Worm (Caenorhabditis elegans) whole organism, mixed stage, embryonic: ENCODE data around the gene clc-18.

ENCODE experiments used
- M03D4.4 ChIP-seq: sonication (generic microtip); optimal IDR thresholded peaks from 2 replicates; lab custom pipeline; 2017; ENCODE audit warnings: mild to moderate bottlenecking, missing genetic modification characterization, missing compliant biosample characterization
- bed-3 ChIP-seq: fragments of 200-800 bp; sonication (Bioruptor generic); optimal IDR thresholded peaks from 3 replicates; lab custom pipeline; 2018; ENCODE audit warnings: mild to moderate bottlenecking, missing genetic modification characterization, moderate library complexity, missing compliant biosample characterization
- blmp-1 ChIP-seq: fragments of 150-350 bp; optimal IDR thresholded peaks from 2 replicates; lab custom pipeline; 2014; ENCODE audit warnings: missing biosample characterization, missing genetic modification characterization
- ceh-39 ChIP-seq: fragments of 150-350 bp; optimal IDR thresholded peaks from 2 replicates; lab custom pipeline; 2014; ENCODE audit warnings: missing biosample characterization, missing genetic modification characterization
- ceh-43 ChIP-seq: fragments of 200-800 bp; sonication (Bioruptor generic); optimal IDR thresholded peaks from 2 replicates; lab custom pipeline; 2018; ENCODE audit warnings: mild to moderate bottlenecking, missing genetic modification characterization, moderate library complexity, missing compliant biosample characterization
- ceh-83 ChIP-seq: fragments of 200-800 bp; sonication (Bioruptor generic); optimal IDR thresholded peaks from 2 replicates; lab custom pipeline; 2018; ENCODE audit warnings: mild to moderate bottlenecking, missing genetic modification characterization, missing compliant biosample characterization
- ces-1 ChIP-seq: fragments of 150-350 bp; optimal IDR thresholded peaks from 2 replicates; lab custom pipeline; 2014; ENCODE audit warnings: missing biosample characterization, missing genetic modification reagents, missing genetic modification characterization
- cnd-1 ChIP-seq: fragments of 200-800 bp; sonication (Bioruptor generic); optimal IDR thresholded peaks from 2 replicates; lab custom pipeline; 2018; ENCODE audit warnings: mild to moderate bottlenecking, missing genetic modification characterization, missing compliant biosample characterization
- drap-1 ChIP-seq: fragments of 200-800 bp; sonication (Bioruptor generic); optimal IDR thresholded peaks from 3 replicates; lab custom pipeline; 2018; ENCODE audit warnings: mild to moderate bottlenecking, missing genetic modification characterization, missing compliant biosample characterization
- elt-1 ChIP-seq: sonication (generic microtip); optimal IDR thresholded peaks from 2 replicates; lab custom pipeline; 2017; ENCODE audit warnings: missing genetic modification characterization, mild to moderate bottlenecking, missing compliant biosample characterization, antibody characterized with exemption, moderate library complexity, borderline replicate concordance; ENCODE audit not compliant: insufficient read depth
- elt-3 ChIP-seq: fragments of 150-350 bp; optimal IDR thresholded peaks from 2 replicates; lab custom pipeline; 2014; ENCODE audit warnings: missing biosample characterization, missing genetic modification characterization
- flh-1 ChIP-seq: fragments of 200-800 bp; sonication (Bioruptor generic); optimal IDR thresholded peaks from 2 replicates; lab custom pipeline; 2018; ENCODE audit warnings: mild to moderate bottlenecking, missing genetic modification characterization, moderate library complexity, missing compliant biosample characterization
- ham-2 ChIP-seq: fragments of 200-800 bp; sonication (Bioruptor generic); optimal IDR thresholded peaks from 2 replicates; lab custom pipeline; 2018; ENCODE audit warnings: mild to moderate bottlenecking, missing genetic modification characterization, missing compliant biosample characterization
- hlh-1 ChIP-seq: fragments of 150-350 bp; optimal IDR thresholded peaks from 2 replicates; lab custom pipeline; 2014; ENCODE audit warnings: missing biosample characterization, missing genetic modification reagents, missing genetic modification characterization
- lin-13 ChIP-seq: fragments of 150-350 bp; optimal IDR thresholded peaks from 2 replicates; lab custom pipeline; 2014; ENCODE audit warnings: missing biosample characterization, missing genetic modification characterization
- lin-32 ChIP-seq: fragments of 200-800 bp; sonication (Bioruptor generic); optimal IDR thresholded peaks from 2 replicates; lab custom pipeline; 2018; ENCODE audit warnings: mild to moderate bottlenecking, missing genetic modification characterization, missing compliant biosample characterization
- lsy-2 ChIP-seq: fragments of 150-350 bp; optimal IDR thresholded peaks from 2 replicates; lab custom pipeline; 2014; ENCODE audit warnings: missing biosample characterization, missing genetic modification characterization
- mab-5 ChIP-seq: fragments of 150-350 bp; optimal IDR thresholded peaks from 2 replicates; lab custom pipeline; 2014; ENCODE audit warnings: missing biosample characterization, missing genetic modification characterization
- mep-1 ChIP-seq: fragments of 150-350 bp; optimal IDR thresholded peaks from 2 replicates; lab custom pipeline; 2017; ENCODE audit warnings: missing biosample characterization, missing genetic modification reagents, missing genetic modification characterization, inconsistent platforms
- mls-2 ChIP-seq: sonication (generic microtip); optimal IDR thresholded peaks from 2 replicates; lab custom pipeline; 2016; ENCODE audit warnings: mild to moderate bottlenecking, missing genetic modification characterization, moderate library complexity, missing compliant biosample characterization
- nhr-12 ChIP-seq: fragments of 150-350 bp; optimal IDR thresholded peaks from 2 replicates; lab custom pipeline; 2014; ENCODE audit warnings: missing biosample characterization, missing genetic modification characterization
- nhr-2 ChIP-seq: fragments of 150-350 bp; optimal IDR thresholded peaks from 2 replicates; lab custom pipeline; 2014; ENCODE audit warnings: missing biosample characterization, missing genetic modification characterization
- nhr-237 ChIP-seq: fragments of 150-350 bp; optimal IDR thresholded peaks from 2 replicates; lab custom pipeline; 2014; ENCODE audit warnings: missing biosample characterization, missing genetic modification characterization
- nhr-28 ChIP-seq: fragments of 150-350 bp; optimal IDR thresholded peaks from 2 replicates; lab custom pipeline; 2014; ENCODE audit warnings: missing biosample characterization, missing genetic modification characterization
- nhr-76 ChIP-seq: sonication (generic microtip); optimal IDR thresholded peaks from 2 replicates; lab custom pipeline; 2017; ENCODE audit warnings: missing biosample characterization, missing genetic modification characterization
- pha-4 ChIP-seq: fragments of 150-350 bp; optimal IDR thresholded peaks from 2 replicates; lab custom pipeline; 2018; ENCODE audit warnings: missing biosample characterization, missing genetic modification reagents, missing genetic modification characterization
- sem-2 ChIP-seq: fragments of 200-800 bp; sonication (Bioruptor generic); optimal IDR thresholded peaks from 2 replicates; lab custom pipeline; 2018; ENCODE audit warnings: mild to moderate bottlenecking, missing genetic modification characterization, missing compliant biosample characterization
- snpc-4 ChIP-seq: fragments of 150-350 bp; optimal IDR thresholded peaks from 2 replicates; lab custom pipeline; 2014; ENCODE audit warnings: missing biosample characterization, missing genetic modification characterization
- sptf-1 ChIP-seq: sonication (generic microtip); optimal IDR thresholded peaks from 2 replicates; lab custom pipeline; 2017; ENCODE audit warnings: mild to moderate bottlenecking, missing genetic modification characterization, moderate library complexity, missing compliant biosample characterization
- tbx-8 ChIP-seq: fragments of 200-800 bp; sonication (Bioruptor generic); optimal IDR thresholded peaks from 2 replicates; lab custom pipeline; 2018; ENCODE audit warnings: mild to moderate bottlenecking, missing genetic modification characterization, moderate library complexity, missing compliant biosample characterization
- unc-120 ChIP-seq: sonication (generic microtip); optimal IDR thresholded peaks from 2 replicates; lab custom pipeline; 2017; ENCODE audit warnings: missing genetic modification characterization, missing compliant biosample characterization; ENCODE audit not compliant: poor library complexity, severe bottlenecking
- unc-39 ChIP-seq: fragments of 150-350 bp; optimal IDR thresholded peaks from 2 replicates; lab custom pipeline; 2014; ENCODE audit warnings: missing biosample characterization, missing genetic modification characterization
- unc-62 ChIP-seq: fragments of 150-350 bp; optimal IDR thresholded peaks from 2 replicates; lab custom pipeline; 2014; ENCODE audit warnings: missing biosample characterization, missing genetic modification reagents, missing genetic modification characterization
- zip-8 ChIP-seq: fragments of 150-350 bp; optimal IDR thresholded peaks from 2 replicates; lab custom pipeline; 2014; ENCODE audit warnings: missing biosample characterization, missing genetic modification characterization
- ztf-11 ChIP-seq: fragments of 150-350 bp; optimal IDR thresholded peaks from 2 replicates; lab custom pipeline; 2014; ENCODE audit warnings: missing biosample characterization, missing genetic modification characterization

The clc-18 gene

ce11 chrV:4109873-4110272, at the start of gene clc-18:
clc-18 (minus strand) TSS chrV:4109973.
- no peak for TF ChIP-seq M03D4.4
- no peak for TF ChIP-seq ceh-43 (GFP tag; lab: Kevin White, UChicago)
- TF ChIP-seq mep-1 (tag; lab: Kevin White, UChicago) = no peak
- no peak for TF ChIP-seq nhr-2 (tag; lab: Kevin White, UChicago)
- TF ChIP-seq blmp-1 = no peak
- TF ChIP-seq nhr-28 (tag; lab: Kevin White, UChicago) = no peak
- no peak for TF ChIP-seq tbx-8 (GFP tag; lab: Kevin White, UChicago)
- no peak for TF ChIP-seq pha-4 (tag; lab: Kevin White, UChicago)
- TF ChIP-seq drap-1 (GFP tag; lab: Kevin White, UChicago) = no peak
- TF ChIP-seq sptf-1 (tag; lab: Kevin White, UChicago) = no peak
- no peak for TF ChIP-seq unc-120 (tag; lab: Kevin White, UChicago)
- TF ChIP-seq ztf-11 = no peak
- TF ChIP-seq nhr-76 = no peak
- no peak for TF ChIP-seq lin-13 (tag; lab: Kevin White, UChicago)
- TF ChIP-seq flh-1 (GFP tag; lab: Kevin White, UChicago) = no peak
- TF ChIP-seq ces-1 (GFP tag; lab: Kevin White, UChicago) = no peak
- no peak for TF ChIP-seq elt-1
- TF ChIP-seq bed-3 (GFP tag; lab: Kevin White, UChicago) = no peak
- TF ChIP-seq, all 35 proteins: peak for 0

ce11 chrV:4157291-4157690, 47.5 kb upstream of the clc-18 start:
- no peak for TF ChIP-seq ceh-39 (tag; lab: Kevin White, UChicago)
- no peak for TF ChIP-seq zip-8
- no peak for TF ChIP-seq bed-3 (GFP tag; lab: Kevin White, UChicago)
- no peak for TF ChIP-seq M03D4.4
- TF ChIP-seq unc-120 (tag; lab: Kevin White, UChicago) = peak; percentile 85
- TF ChIP-seq snpc-4 (tag; lab: Kevin White, UChicago) = no peak
- TF ChIP-seq ztf-11 = no peak
- peak; percentile 89 for TF ChIP-seq unc-62
- TF ChIP-seq mab-5 = no peak
- TF ChIP-seq hlh-1 = peak; percentile 99
- TF ChIP-seq, all 35 proteins: peak for 3

- TF ChIP-seq cnd-1 (tag; lab: Kevin White, UChicago) = no peak
- TF ChIP-seq drap-1 (GFP tag; lab: Kevin White, UChicago) = no peak
- no peak for TF ChIP-seq blmp-1
- no peak for TF ChIP-seq unc-39
- TF ChIP-seq lsy-2 (tag; lab: Kevin White, UChicago) = no peak
- no peak for TF ChIP-seq ham-2 (GFP tag; lab: Kevin White, UChicago)
- no peak for TF ChIP-seq nhr-12 (tag; lab: Kevin White, UChicago)
- TF ChIP-seq hlh-1 = no peak
- no peak for TF ChIP-seq pha-4 (tag; lab: Kevin White, UChicago)
- TF ChIP-seq ceh-39 (tag; lab: Kevin White, UChicago) = no peak
- no peak for TF ChIP-seq ceh-43 (GFP tag; lab: Kevin White, UChicago)
- TF ChIP-seq nhr-28 (tag; lab: Kevin White, UChicago) = no peak
- TF ChIP-seq ceh-83 = no peak
- TF ChIP-seq sem-2 (GFP tag; lab: Kevin White, UChicago) = no peak
- TF ChIP-seq mls-2 = no peak
- no peak for TF ChIP-seq unc-120 (tag; lab: Kevin White, UChicago)
Measured at ce11 chrV:4152200-4152599, 42.4 kb upstream of the clc-18 start, which contains the start of gene Y45G5AM.6. Y45G5AM.6 (minus strand) TSS chrV:4152300.

ce11 chrV:4151400-4151799, 41.6 kb upstream of the clc-18 start:
- TF ChIP-seq elt-3 (tag; lab: Kevin White, UChicago) (no peak), lin-32 (GFP tag; lab: Kevin White, UChicago) (no peak), bed-3 (GFP tag; lab: Kevin White, UChicago) (no peak)
- TF ChIP-seq, all 35 proteins: peak for 0

- no peak for TF ChIP-seq mls-2
- no peak for TF ChIP-seq ham-2 (GFP tag; lab: Kevin White, UChicago)
- no peak for TF ChIP-seq pha-4 (tag; lab: Kevin White, UChicago)
- TF ChIP-seq nhr-237 (tag; lab: Kevin White, UChicago) = no peak
- TF ChIP-seq ceh-43 (GFP tag; lab: Kevin White, UChicago) = no peak
- no peak for TF ChIP-seq snpc-4 (tag; lab: Kevin White, UChicago)
- no peak for TF ChIP-seq elt-3 (tag; lab: Kevin White, UChicago)
- TF ChIP-seq, all 35 proteins: peak for 0
Measured at ce11 chrV:4144205-4144604, 34.4 kb upstream of the clc-18 start, which contains the start of gene Y45G5AL.1. Y45G5AL.1 (plus strand) TSS chrV:4144505.
